Fruit fly (Drosophila melanogaster) whole organism, embryonic: ENCODE data around the gene CG4586.
A peak's percentile ranks its signal among the peaks of the same experiment; 100 is the strongest.

Experiments
- Aef1 ChIP-seq: fragments of 200-800 bp; sonication (Bioruptor generic); IDR thresholded peaks from 3 replicates; pipeline ENCODE4 v1.3.6; 2022; ENCODE audit warnings: missing biosample characterization, missing genetic modification characterization
- Antp ChIP-seq: fragments of 200-800 bp; sonication (Bioruptor generic); optimal IDR thresholded peaks from 3 replicates; lab custom pipeline; 2016; ENCODE audit warnings: missing biosample characterization, missing genetic modification characterization
- Awh ChIP-seq: fragments of 200-800 bp; sonication (Bioruptor generic); IDR thresholded peaks from 2 replicates; pipeline ENCODE4, ENCODE4 v1.3.6; 2022; ENCODE audit warnings: missing biosample characterization, missing genetic modification characterization
- B-H2 ChIP-seq: fragments of 200-800 bp; sonication (Bioruptor generic); optimal IDR thresholded peaks from 2 replicates; lab custom pipeline; 2018; ENCODE audit warnings: missing biosample characterization, mild to moderate bottlenecking, missing genetic modification characterization
- Blimp-1 ChIP-seq: fragments of 200-800 bp; sonication (Bioruptor generic); optimal IDR thresholded peaks from 3 replicates; lab custom pipeline; 2018; ENCODE audit warnings: missing biosample characterization, missing genetic modification characterization, mild to moderate bottlenecking, moderate library complexity, missing genetic modification reagents
- BtbVII ChIP-seq: fragments of 200-800 bp; sonication (Bioruptor generic); optimal IDR thresholded peaks from 3 replicates; lab custom pipeline; 2017; ENCODE audit warnings: missing biosample characterization, mild to moderate bottlenecking, missing genetic modification characterization
- CG11093 ChIP-seq: fragments of 200-800 bp; sonication (Bioruptor generic); IDR thresholded peaks from 3 replicates; pipeline ENCODE4 v1.3.6; 2022; ENCODE audit warnings: missing biosample characterization, missing genetic modification characterization
- CG13775 ChIP-seq: fragments of 200-800 bp; sonication (Bioruptor generic); optimal IDR thresholded peaks from 3 replicates; lab custom pipeline; 2017; ENCODE audit warnings: missing biosample characterization, mild to moderate bottlenecking, missing genetic modification characterization
- CG14710 ChIP-seq: fragments of 200-800 bp; sonication (Bioruptor generic); optimal IDR thresholded peaks from 3 replicates; lab custom pipeline; 2019; ENCODE audit warnings: missing biosample characterization, mild to moderate bottlenecking, missing genetic modification characterization, moderate library complexity
- CG15011 ChIP-seq: fragments of 200-800 bp; sonication (Bioruptor generic); optimal IDR thresholded peaks from 3 replicates; lab custom pipeline; 2018; ENCODE audit warnings: missing biosample characterization, mild to moderate bottlenecking, missing genetic modification characterization
- CG2199 ChIP-seq: fragments of 200-800 bp; sonication (Bioruptor generic); IDR thresholded peaks from 3 replicates; pipeline ENCODE4 v1.3.6; 2022; ENCODE audit warnings: missing biosample characterization, missing genetic modification characterization
- CG3281 ChIP-seq: fragments of 200-800 bp; sonication (Bioruptor generic); optimal IDR thresholded peaks from 3 replicates; lab custom pipeline; 2017; ENCODE audit warnings: missing biosample characterization, mild to moderate bottlenecking, missing genetic modification characterization
- CG34376 ChIP-seq: fragments of 200-800 bp; sonication (Bioruptor generic); optimal IDR thresholded peaks from 2 replicates; lab custom pipeline; 2018; ENCODE audit warnings: missing biosample characterization, mild to moderate bottlenecking, missing genetic modification characterization
- CG4424 ChIP-seq: fragments of 200-800 bp; sonication (Bioruptor generic); optimal IDR thresholded peaks from 3 replicates; lab custom pipeline; 2016; ENCODE audit warnings: missing biosample characterization, missing genetic modification characterization
- CG9797 ChIP-seq: fragments of 200-800 bp; sonication (Bioruptor generic); optimal IDR thresholded peaks from 3 replicates; lab custom pipeline; 2018; ENCODE audit warnings: missing biosample characterization, mild to moderate bottlenecking, missing genetic modification characterization
- Deaf1 ChIP-seq: fragments of 200-800 bp; optimal IDR thresholded peaks from 3 replicates; lab custom pipeline; 2019; ENCODE audit warnings: missing biosample characterization, mild to moderate bottlenecking, missing genetic modification characterization, moderate library complexity
- Hey ChIP-seq: fragments of 200-800 bp; sonication (Bioruptor generic); optimal IDR thresholded peaks from 3 replicates; lab custom pipeline; 2018; ENCODE audit warnings: missing biosample characterization, mild to moderate bottlenecking, missing genetic modification characterization
- Hr78 ChIP-seq, 2 experiments: fragments of 200-800 bp in 1 of 2; fragments of >200 bp in 1 of 2; sonication (Bioruptor generic) in 1 of 2; optimal IDR thresholded peaks; 2 replicates each; lab custom pipeline; 2017 to 2019; ENCODE audit warnings: missing biosample characterization in 2 of 2, missing genetic modification characterization in 2 of 2, mild to moderate bottlenecking in 1 of 2, moderate library complexity in 1 of 2
- Med ChIP-seq: fragments of 200-800 bp; sonication (Bioruptor generic); peaks from one replicate; lab custom pipeline; 2016; ENCODE audit warnings: missing biosample characterization, missing genetic modification characterization, mild to moderate bottlenecking, inconsistent platforms, moderate library complexity
- Mes4 ChIP-seq: fragments of 200-800 bp; sonication (Bioruptor generic); optimal IDR thresholded peaks from 2 replicates; lab custom pipeline; 2016; ENCODE audit warnings: missing biosample characterization, missing genetic modification characterization
- Rfx ChIP-seq: fragments of 200-800 bp; sonication (Bioruptor generic); IDR thresholded peaks from 2 replicates; pipeline ENCODE4 v1.3.6; 2022; ENCODE audit warnings: missing biosample characterization, missing genetic modification characterization
- YL-1 ChIP-seq: fragments of 200-800 bp; sonication (Bioruptor generic); optimal IDR thresholded peaks from 3 replicates; lab custom pipeline; 2017; ENCODE audit warnings: missing biosample characterization, mild to moderate bottlenecking, missing genetic modification characterization
- abd-A ChIP-seq: fragments of 200-800 bp; sonication (Bioruptor generic); optimal IDR thresholded peaks from 3 replicates; lab custom pipeline; 2019; ENCODE audit warnings: missing biosample characterization, mild to moderate bottlenecking, missing genetic modification characterization, moderate library complexity
- ase ChIP-seq: fragments of 200-800 bp; sonication (Bioruptor generic); IDR thresholded peaks from 3 replicates; pipeline ENCODE4 v1.3.6; 2022; ENCODE audit warnings: missing biosample characterization, missing genetic modification characterization
- bigmax ChIP-seq: fragments of 200-800 bp; sonication (Bioruptor generic); optimal IDR thresholded peaks from 2 replicates; lab custom pipeline; 2018; ENCODE audit warnings: missing biosample characterization, mild to moderate bottlenecking, missing genetic modification characterization
- bsh ChIP-seq, 2 experiments: fragments of 200-800 bp; sonication (Bioruptor generic); optimal IDR thresholded peaks; 2 replicates each; lab custom pipeline; 2017 to 2018; ENCODE audit warnings: mild to moderate bottlenecking in 2 of 2, missing biosample characterization in 2 of 2, missing genetic modification characterization in 2 of 2, moderate library complexity in 1 of 2
- chinmo ChIP-seq: fragments of 200-800 bp; sonication (Bioruptor generic); IDR thresholded peaks from 4 replicates; pipeline ENCODE4 v1.3.6; 2022; ENCODE audit warnings: missing biosample characterization, missing genetic modification characterization; ENCODE audit not compliant: partially characterized antibody
- da ChIP-seq: fragments of 200-800 bp; sonication (Bioruptor generic); optimal IDR thresholded peaks from 2 replicates; lab custom pipeline; 2016; ENCODE audit warnings: missing biosample characterization, missing genetic modification characterization
- dmrt99B ChIP-seq: fragments of 200-800 bp; sonication (Bioruptor generic); optimal IDR thresholded peaks from 2 replicates; lab custom pipeline; 2018; ENCODE audit warnings: missing biosample characterization, mild to moderate bottlenecking, missing genetic modification characterization, moderate library complexity
- emc ChIP-seq: fragments of 200-800 bp; sonication (Bioruptor generic); optimal IDR thresholded peaks from 2 replicates; lab custom pipeline; 2016; ENCODE audit warnings: missing biosample characterization, missing genetic modification characterization
- ewg ChIP-seq: fragments of 200-800 bp; sonication (Bioruptor generic); optimal IDR thresholded peaks from 3 replicates; lab custom pipeline; 2017; ENCODE audit warnings: mild to moderate bottlenecking, missing biosample characterization, missing genetic modification reagents, missing genetic modification characterization
- gem ChIP-seq: fragments of 200-800 bp; sonication (Bioruptor generic); optimal IDR thresholded peaks from 2 replicates; lab custom pipeline; 2019; ENCODE audit warnings: missing biosample characterization, mild to moderate bottlenecking, missing genetic modification characterization, moderate library complexity
- jumu ChIP-seq: fragments of 200-800 bp; sonication (Bioruptor generic); optimal IDR thresholded peaks from 3 replicates; lab custom pipeline; 2016; ENCODE audit warnings: missing biosample characterization, missing genetic modification characterization
- kni ChIP-seq: fragments of 200-800 bp; sonication (Bioruptor generic); optimal IDR thresholded peaks from 3 replicates; lab custom pipeline; 2017; ENCODE audit warnings: mild to moderate bottlenecking, missing biosample characterization, missing genetic modification reagents, missing genetic modification characterization
- lilli ChIP-seq: fragments of 200-800 bp; sonication (Bioruptor generic); optimal IDR thresholded peaks from 3 replicates; lab custom pipeline; 2016; ENCODE audit warnings: missing biosample characterization, missing genetic modification characterization
- nmo ChIP-seq: fragments of 200-800 bp; sonication (Bioruptor generic); optimal IDR thresholded peaks from 2 replicates; lab custom pipeline; 2018; ENCODE audit warnings: missing biosample characterization, mild to moderate bottlenecking, missing genetic modification characterization, moderate library complexity
- nom ChIP-seq: fragments of 200-800 bp; sonication (Bioruptor generic); optimal IDR thresholded peaks from 2 replicates; lab custom pipeline; 2017; ENCODE audit warnings: missing biosample characterization, missing genetic modification characterization, mild to moderate bottlenecking, moderate library complexity, missing genetic modification reagents
- oc ChIP-seq: fragments of 200-800 bp; sonication (Bioruptor generic); optimal IDR thresholded peaks from 2 replicates; lab custom pipeline; 2018; ENCODE audit warnings: missing biosample characterization, mild to moderate bottlenecking, missing genetic modification characterization, moderate library complexity
- peb ChIP-seq: fragments of 200-800 bp; sonication (Bioruptor generic); IDR thresholded peaks from 2 replicates; pipeline ENCODE4 v1.3.6; 2022; ENCODE audit warnings: missing biosample characterization, missing genetic modification characterization
- sd ChIP-seq: fragments of 200-800 bp; sonication (Bioruptor generic); optimal IDR thresholded peaks from 3 replicates; lab custom pipeline; 2018; ENCODE audit warnings: missing biosample characterization, mild to moderate bottlenecking, missing genetic modification characterization, moderate library complexity
- sima ChIP-seq: fragments of 200-800 bp; sonication (Bioruptor generic); optimal IDR thresholded peaks from 2 replicates; lab custom pipeline; 2016; ENCODE audit warnings: missing biosample characterization, missing genetic modification characterization
- sqz ChIP-seq: fragments of 200-800 bp; sonication (Bioruptor generic); optimal IDR thresholded peaks from 3 replicates; lab custom pipeline; 2018; ENCODE audit warnings: missing biosample characterization, mild to moderate bottlenecking, missing genetic modification characterization
- sug ChIP-seq: fragments of 200-800 bp; optimal IDR thresholded peaks from 2 replicates; lab custom pipeline; 2019; ENCODE audit warnings: missing biosample characterization, mild to moderate bottlenecking, missing genetic modification characterization, moderate library complexity
- tgo ChIP-seq: fragments of 200-800 bp; sonication (Bioruptor generic); IDR thresholded peaks from 3 replicates; pipeline ENCODE4 v1.3.6; 2022; ENCODE audit warnings: missing biosample characterization, missing genetic modification characterization
- usp ChIP-seq: fragments of >200 bp; optimal IDR thresholded peaks from 2 replicates; lab custom pipeline; 2017; ENCODE audit warnings: missing biosample characterization, missing genetic modification characterization
- z ChIP-seq: fragments of 200-800 bp; sonication (Bioruptor generic); IDR thresholded peaks from 3 replicates; pipeline ENCODE4 v1.3.6; 2022; ENCODE audit warnings: missing biosample characterization, missing genetic modification characterization

The CG4586 gene

DNA sequence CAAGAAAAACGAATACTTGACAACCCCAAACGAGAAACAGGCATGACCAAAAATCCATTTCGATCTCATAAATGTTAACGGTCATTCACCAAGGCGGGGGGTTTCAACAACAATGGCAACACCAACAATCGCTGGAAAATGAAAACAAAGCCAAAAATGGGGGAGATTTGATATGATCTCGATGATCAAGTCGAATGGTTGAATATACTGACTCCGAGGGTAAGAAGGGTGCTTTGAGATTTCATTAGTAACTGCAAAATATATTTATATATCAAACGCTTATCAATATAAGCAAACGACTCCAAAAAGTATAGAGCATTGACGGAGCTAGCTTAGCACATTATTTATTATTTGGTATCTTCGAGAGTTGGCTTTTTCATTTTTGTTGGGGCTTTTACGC is 20.4 kb downstream of the CG4586 start (continued):
- TF ChIP-seq gem (tag; lab: Kevin White, UChicago), result peak; percentile 34
- TF ChIP-seq tgo (GFP tag; lab: Robert Waterston, UW), result 0 out of 3 replicates have a peak, but pooled peaks have one; percentile 32
- no peak for TF ChIP-seq CG13775 (GFP tag; lab: Kevin White, UChicago)
- TF ChIP-seq ewg (GFP tag; lab: Kevin White, UChicago), result no peak
- no peak for TF ChIP-seq B-H2 (GFP tag; lab: Kevin White, UChicago)
- no peak for TF ChIP-seq CG4424 (GFP tag; lab: Kevin White, UChicago)
- peak; percentile 28 for TF ChIP-seq kni
- no peak for TF ChIP-seq nom (GFP tag; lab: Kevin White, UChicago)
- TF ChIP-seq lilli (GFP tag; lab: Kevin White, UChicago), result peak; percentile 19
- TF ChIP-seq Med (GFP tag; lab: Kevin White, UChicago), result peak; percentile 72
- TF ChIP-seq nmo (GFP tag; lab: Kevin White, UChicago), result no peak
- TF ChIP-seq bigmax, result peak; percentile 49
- peak in 1 of 2 experiments; percentile 28 for TF ChIP-seq bsh (GFP tag; optimal IDR thresholded peaks at IDR 0.05; lab: Kevin White, UChicago)
- peak; percentile 80 for TF ChIP-seq abd-A (tag; lab: Kevin White, UChicago)
- TF ChIP-seq CG14710 (tag; lab: Kevin White, UChicago), result no peak
- TF ChIP-seq, all 482 proteins: peak for 46

DNA sequence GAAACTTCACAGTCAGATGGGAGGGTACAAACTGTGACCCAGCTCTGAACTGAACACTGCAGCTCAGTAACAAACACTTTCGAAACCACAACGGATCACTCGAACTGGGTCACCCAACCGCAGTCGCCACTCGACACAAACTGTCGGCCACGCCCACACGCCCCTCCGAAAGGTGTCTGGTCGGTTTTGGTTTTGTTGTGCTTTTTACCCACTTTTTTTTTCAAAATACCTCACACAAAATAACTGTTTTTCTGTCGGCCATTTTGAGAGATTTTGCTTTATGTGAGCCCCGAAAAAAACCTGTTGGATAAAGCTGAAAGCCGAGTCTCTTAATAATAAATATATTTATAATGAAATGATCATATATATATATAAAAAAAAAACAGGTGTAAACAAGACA is 21.6 kb downstream of the CG4586 start, which contains the start of gene ogre:
Gene ogre (minus strand): TSS at position 33 of the 400 bp plus-strand sequence.
- TF ChIP-seq Awh (peak; percentile 43; the same call in 1 of the 2 replicates), CG3281 (GFP tag; lab: Kevin White, UChicago) (no peak), BtbVII (GFP tag; lab: Kevin White, UChicago) (no peak), kni (peak; percentile 46), sima (GFP tag; lab: Kevin White, UChicago) (no peak), CG34376 (GFP tag; lab: Kevin White, UChicago) (no peak), da (GFP tag; lab: Kevin White, UChicago) (no peak), Hr78 (GFP tag; optimal IDR thresholded peaks at IDR 0.05; lab: Kevin White, UChicago) (peak in 1 of 2 experiments; percentile 19), ase (GFP tag; lab: Robert Waterston, UW) (no peak), Blimp-1 (peak; percentile 34), sqz (peak; percentile 71), abd-A (tag; lab: Kevin White, UChicago) (peak; percentile 23), oc (tag; lab: Kevin White, UChicago) (peak; percentile 33), chinmo (0 out of 4 replicates have a peak, but pooled peaks have one; percentile 25), sd (tag; lab: Kevin White, UChicago) (peak; percentile 43)

DNA sequence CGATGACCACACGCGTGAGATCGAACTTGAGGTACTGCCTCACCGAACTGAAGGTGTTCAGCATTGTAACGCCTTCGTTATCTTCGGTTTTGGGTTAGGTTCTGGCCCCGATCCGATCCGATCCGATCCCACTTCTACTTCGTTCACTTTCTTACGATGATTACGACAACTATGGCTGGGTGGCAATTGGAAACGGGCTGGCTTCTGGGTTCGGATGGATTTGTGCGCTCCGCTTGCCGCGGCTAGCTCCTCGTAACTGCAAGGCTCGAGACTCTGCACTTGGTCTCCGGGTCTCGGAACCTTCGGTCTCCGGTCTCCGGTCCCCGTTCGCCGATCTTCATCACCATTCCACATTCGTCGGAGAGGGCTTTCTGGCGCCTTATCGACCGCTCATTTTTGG is 23.6 kb downstream of the CG4586 start, which contains the start of gene Inx7:
Gene Inx7 (minus strand): TSS at position 263 of the 400 bp plus-strand sequence.
- TF ChIP-seq sug, result peak; percentile 10
- TF ChIP-seq z (GFP tag; lab: Robert Waterston, UW), result no peak
- no peak for TF ChIP-seq Antp (GFP tag; lab: Kevin White, UChicago)
- TF ChIP-seq Deaf1 (tag; lab: Kevin White, UChicago), result peak; percentile 92
- TF ChIP-seq chinmo, result 0 out of 4 replicates have a peak, but pooled peaks have one; percentile 29

DNA sequence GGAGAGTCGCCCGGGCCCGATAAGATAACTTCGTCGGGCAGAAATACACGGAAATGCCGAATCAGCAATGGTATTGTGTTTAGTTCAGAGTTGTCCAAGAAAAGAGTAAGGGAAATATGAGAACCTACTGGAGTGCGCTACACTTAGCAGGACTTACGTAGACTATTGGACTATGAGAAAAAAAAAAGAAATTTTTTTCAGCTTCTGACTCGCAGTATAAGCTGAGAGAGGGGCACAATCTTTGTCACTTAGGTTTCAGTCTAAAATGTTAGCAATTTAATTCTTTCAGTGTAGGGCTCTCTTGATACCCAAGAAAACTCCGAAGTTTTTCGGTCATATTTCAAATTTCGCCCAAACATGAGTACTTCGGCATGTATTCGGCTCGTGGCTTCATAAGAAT is 24.0 kb downstream of the CG4586 start:
- no peak for TF ChIP-seq usp (GFP tag; lab: Kevin White, UChicago)
- peak; percentile 1 for TF ChIP-seq emc (GFP tag; lab: Kevin White, UChicago)
- TF ChIP-seq dmrt99B (tag; lab: Kevin White, UChicago), result peak; percentile 82
- TF ChIP-seq Hey, result no peak
- no peak for TF ChIP-seq CG9797 (GFP tag; lab: Kevin White, UChicago)
- TF ChIP-seq jumu (GFP tag; lab: Kevin White, UChicago), result peak; percentile 56
- peak; percentile 95 for TF ChIP-seq Med (GFP tag; lab: Kevin White, UChicago)
- peak; percentile 57; the same call in 1 of the 3 replicates for TF ChIP-seq CG2199 (GFP tag; lab: Robert Waterston, UW)
- peak; percentile 51 for TF ChIP-seq Mes4
- TF ChIP-seq Aef1, result peak; percentile 84
- peak; percentile 49 for TF ChIP-seq CG15011 (GFP tag; lab: Kevin White, UChicago)
- TF ChIP-seq CG11093 (GFP tag; lab: Robert Waterston, UW), result peak; percentile 64; the same call in 2 of the 3 replicates
- TF ChIP-seq YL-1 (GFP tag; lab: Kevin White, UChicago), result peak; percentile 8
- TF ChIP-seq Rfx (GFP tag; lab: Robert Waterston, UW), result peak; percentile 88
- TF ChIP-seq peb (GFP tag; lab: Robert Waterston, UW), result peak; percentile 58
